Worm (Caenorhabditis elegans) whole organism, early embryonic: Measurements from ENCODE around the gene Y39B6A.33.

ENCODE experiments used
- ama-1 ChIP-seq: fragments of 150-350 bp; optimal IDR thresholded peaks from 2 replicates; lab custom pipeline; 2014
- ets-7 ChIP-seq: sonication (generic microtip); optimal IDR thresholded peaks from 2 replicates; lab custom pipeline; 2016; ENCODE audit warnings: missing genotype, missing genetic modification characterization, missing compliant biosample characterization
- flt-1 ChIP-seq: fragments of 200-800 bp; sonication (Bioruptor generic); IDR thresholded peaks from 2 replicates; pipeline ENCODE4 v1.3.6; 2022; ENCODE audit warnings: missing genetic modification characterization, missing compliant biosample characterization
- sea-1 ChIP-seq: fragments of 200-800 bp; sonication (Bioruptor generic); conservative IDR thresholded peaks from 2 replicates; pipeline ENCODE4 v1.3.6; 2022; ENCODE audit warnings: missing genetic modification characterization, missing compliant biosample characterization
- tra-4 ChIP-seq: sonication (generic microtip); optimal IDR thresholded peaks from 2 replicates; lab custom pipeline; 2017; ENCODE audit warnings: missing genetic modification characterization, missing compliant biosample characterization

DNA sequence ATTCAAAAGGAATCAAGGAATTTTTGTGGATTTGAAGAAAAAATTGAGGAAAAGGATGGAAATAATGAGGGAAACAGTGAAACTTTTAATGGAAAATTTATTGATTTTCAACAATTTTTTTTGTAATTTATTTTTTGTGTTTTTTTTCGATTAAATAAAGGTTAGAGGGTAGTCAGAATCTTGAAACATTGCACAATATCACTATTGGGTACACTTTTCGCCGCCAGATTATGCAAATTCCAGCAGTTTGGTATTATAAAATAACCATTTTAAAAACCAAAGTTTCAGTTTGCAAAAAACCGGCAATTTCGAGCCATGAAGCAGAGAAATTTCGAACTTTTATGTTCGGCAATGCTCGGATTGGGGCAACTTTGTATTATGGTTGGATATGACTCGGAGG, 29.7 kb downstream of the Y39B6A.33 start, which contains the start of gene Y39B6A.27:
- TF ChIP-seq ets-7, result no peak
- no peak for TF ChIP-seq ama-1 (lab: Kevin White, UChicago)
- TF ChIP-seq tra-4 (tag; lab: Kevin White, UChicago), result no peak
- no peak for TF ChIP-seq sea-1
- TF ChIP-seq flt-1 (GFP tag; lab: Robert Waterston, UW), result no peak
